Fruit fly (Drosophila melanogaster): Measurements from ENCODE around the gene CG9588.

- TF ChIP-seq Hnf4 (GFP tag; optimal IDR thresholded peaks at IDR 0.05) (no peak), tai (GFP tag; optimal IDR thresholded peaks at IDR 0.05) (no peak), ey (GFP tag; optimal IDR thresholded peaks at IDR 0.05) (no peak), Abd-B (GFP tag; optimal IDR thresholded peaks at IDR 0.05) (no peak), psq (GFP tag; optimal IDR thresholded peaks at IDR 0.05) (no peak), sage (GFP tag; optimal IDR thresholded peaks at IDR 0.05) (no peak)
Measured at dm6 chr3R:13722451-13722850, 46.0 kb upstream of the CG9588 start.
